Worm (Caenorhabditis elegans): ENCODE results near the gene ech-2.

The ech-2 gene

ce11 chrIV:11809708-11810114, 46.4 kb downstream of the ech-2 start (continued):
- TF ChIP-seq ctbp-1 (GFP tag; IDR thresholded peaks at IDR 0.05) = peak; percentile 70; the same call in 1 of the 2 replicates
- no peak for TF ChIP-seq unc-130 (GFP tag; optimal IDR thresholded peaks at IDR 0.05)
- peak; percentile 58 for TF ChIP-seq zag-1 (tag; optimal IDR thresholded peaks at IDR 0.05)
- TF ChIP-seq unc-62 (GFP tag; optimal IDR thresholded peaks at IDR 0.05 in 1 of 2) = peak in 1 of 2 experiments; percentile 94
- no peak for TF ChIP-seq unc-62 (tag; optimal IDR thresholded peaks at IDR 0.05)
- TF ChIP-seq mxl-2 (GFP tag; conservative IDR thresholded peaks at IDR 0.05) = no peak
- peak; percentile 81 for TF ChIP-seq rbr-2 (tag; optimal IDR thresholded peaks at IDR 0.05)
- peak; percentile 52 to 85 for TF ChIP-seq lsy-2 (tag; optimal IDR thresholded peaks at IDR 0.05)
- no peak for TF ChIP-seq ceh-28 (tag; optimal IDR thresholded peaks at IDR 0.05)
- TF ChIP-seq R02D3.7 (tag; optimal IDR thresholded peaks at IDR 0.05) = no peak
- no peak for TF ChIP-seq snpc-1.2 (GFP tag; IDR thresholded peaks at IDR 0.05)
- peak; percentile 81; the same call in 1 of the 2 replicates for TF ChIP-seq hmg-1.1 (GFP tag; IDR thresholded peaks at IDR 0.05)
- no peak for TF ChIP-seq Y75B8A.6 (GFP tag; IDR thresholded peaks at IDR 0.05)
- TF ChIP-seq zfp-2 (tag; optimal IDR thresholded peaks at IDR 0.05) = no peak
- peak; percentile 34 for TF ChIP-seq mxl-3 (GFP tag; optimal IDR thresholded peaks at IDR 0.05)
- TF ChIP-seq tra-1 (GFP tag; IDR thresholded peaks at IDR 0.05) = 0 out of 2 replicates have a peak, but pooled peaks have one; percentile 4
- peak; percentile 88 for TF ChIP-seq nhr-28 (tag; optimal IDR thresholded peaks at IDR 0.05)
- peak; percentile 51 for TF ChIP-seq nhr-48 (tag; optimal IDR thresholded peaks at IDR 0.05)
- TF ChIP-seq dpl-1 (GFP tag; optimal IDR thresholded peaks at IDR 0.05) = peak; percentile 60
- TF ChIP-seq mep-1 (tag; optimal IDR thresholded peaks at IDR 0.05) = peak; percentile 87
- peak; percentile 21 for TF ChIP-seq T20F7.1 (GFP tag; optimal IDR thresholded peaks at IDR 0.05)
- no peak for TF ChIP-seq ceh-82 (tag; optimal IDR thresholded peaks at IDR 0.05)
- TF ChIP-seq nhr-25 (tag; optimal IDR thresholded peaks at IDR 0.05; ENCODE audit: borderline replicate concordance, insufficient read depth) = peak; percentile 2
- TF ChIP-seq ZK546.5 (tag; optimal IDR thresholded peaks at IDR 0.05) = no peak
- peak; percentile 73; the same call in 1 of the 2 replicates for TF ChIP-seq ceh-20 (GFP tag; IDR thresholded peaks at IDR 0.05)
- TF ChIP-seq hlh-30 (tag; optimal IDR thresholded peaks at IDR 0.05; ENCODE audit: insufficient read depth) = peak; percentile 69

ce11 chrIV:11809047-11809446, 47.1 kb downstream of the ech-2 start:
- peak; percentile 75 for TF ChIP-seq nhr-28 (tag; optimal IDR thresholded peaks at IDR 0.05)
- TF ChIP-seq hlh-30 (tag; optimal IDR thresholded peaks at IDR 0.05; ENCODE audit: insufficient read depth) = peak; percentile 12
- no peak for TF ChIP-seq D1046.2 (GFP tag; IDR thresholded peaks at IDR 0.05)
- peak in 1 of 2 experiments; percentile 0 for TF ChIP-seq daf-16 (GFP tag; optimal IDR thresholded peaks at IDR 0.05)
- TF ChIP-seq daf-16 (tag; optimal IDR thresholded peaks at IDR 0.05) = no peak
